Worm (Caenorhabditis elegans) whole organism, L1 larva: ENCODE results near the gene F14F7.4.

ENCODE experiments used
- lsy-2 ChIP-seq, 2 experiments: fragments of 150-350 bp; optimal IDR thresholded peaks; 2 replicates each; lab custom pipeline; 2014; ENCODE audit warnings: missing biosample characterization in 2 of 2, missing genetic modification characterization in 2 of 2
- nhr-237 ChIP-seq: fragments of 150-350 bp; optimal IDR thresholded peaks from 2 replicates; lab custom pipeline; 2014; ENCODE audit warnings: missing biosample characterization, missing genetic modification characterization
- unc-130 ChIP-seq: fragments of 150-350 bp; optimal IDR thresholded peaks from 2 replicates; lab custom pipeline; 2017; ENCODE audit warnings: missing biosample characterization, missing genetic modification characterization, inconsistent platforms

- TF ChIP-seq unc-130 (tag; lab: Kevin White, UChicago) (no peak), nhr-237 (tag; lab: Kevin White, UChicago) (no peak), lsy-2 (tag; optimal IDR thresholded peaks at IDR 0.05; lab: Kevin White, UChicago) (no peak)
Measured at ce11 chrIII:12980770-12981169, 48.7 kb downstream of the F14F7.4 start, which contains the start of gene ZK1010.4.
